Worm (Caenorhabditis elegans): ENCODE results near the gene abcf-2.

ce11 chrIII:13503379-13503778, 41.3 kb upstream of the abcf-2 start, which contains the start of gene T28A8.4:
- TF ChIP-seq klf-2 (GFP tag; conservative IDR thresholded peaks at IDR 0.05) (no peak), ref-1 (GFP tag; conservative IDR thresholded peaks at IDR 0.05) (no peak)
